Worm (Caenorhabditis elegans): ENCODE measurements around the gene H40L08.3.
A peak's percentile ranks its signal among the peaks of the same experiment; 100 is the strongest.

The H40L08.3 gene

ce11 chrX:15107747-15108252, 31.9 kb upstream of the H40L08.3 start, which contains the start of gene mlt-9:
Gene mlt-9 (minus strand): TSS chrX:15107797.
- TF ChIP-seq elt-1 (tag; optimal IDR thresholded peaks at IDR 0.05; ENCODE audit: borderline replicate concordance, insufficient read depth) (peak; percentile 12), lsy-2 (tag; optimal IDR thresholded peaks at IDR 0.05) (no peak), ces-1 (GFP tag; optimal IDR thresholded peaks at IDR 0.05) (no peak), ham-2 (GFP tag; optimal IDR thresholded peaks at IDR 0.05) (peak; percentile 63)

ce11 chrX:15104963-15105493, 29.1 kb upstream of the H40L08.3 start:
- no peak for TF ChIP-seq bed-3 (GFP tag; optimal IDR thresholded peaks at IDR 0.05)
- peak; percentile 28 for TF ChIP-seq blmp-1 (tag; optimal IDR thresholded peaks at IDR 0.05)

ce11 chrX:15103481-15103880, 27.6 kb upstream of the H40L08.3 start:
- TF ChIP-seq ceh-39 (tag; optimal IDR thresholded peaks at IDR 0.05) (no peak), ces-1 (GFP tag; optimal IDR thresholded peaks at IDR 0.05) (no peak), ham-2 (GFP tag; optimal IDR thresholded peaks at IDR 0.05) (no peak), bed-3 (GFP tag; optimal IDR thresholded peaks at IDR 0.05) (no peak), blmp-1 (tag; optimal IDR thresholded peaks at IDR 0.05) (no peak), pha-4 (tag; optimal IDR thresholded peaks at IDR 0.05) (no peak), elt-3 (tag; optimal IDR thresholded peaks at IDR 0.05) (no peak), ztf-11 (tag; optimal IDR thresholded peaks at IDR 0.05) (no peak), ceh-83 (GFP tag; optimal IDR thresholded peaks at IDR 0.05) (no peak), lin-13 (tag; optimal IDR thresholded peaks at IDR 0.05) (no peak), cnd-1 (tag; optimal IDR thresholded peaks at IDR 0.05) (no peak), hlh-1 (tag; optimal IDR thresholded peaks at IDR 0.05) (no peak), mep-1 (tag; optimal IDR thresholded peaks at IDR 0.05) (no peak)

ce11 chrX:15100369-15100963, 24.6 kb upstream of the H40L08.3 start, which contains the start of gene dhhc-1:
Gene dhhc-1 (minus strand): TSS chrX:15100419.
- TF ChIP-seq ceh-43 (GFP tag; optimal IDR thresholded peaks at IDR 0.05), result no peak
- no peak for TF ChIP-seq elt-1 (tag; optimal IDR thresholded peaks at IDR 0.05; ENCODE audit: borderline replicate concordance, insufficient read depth)
- peak; percentile 69 for TF ChIP-seq hlh-1 (tag; optimal IDR thresholded peaks at IDR 0.05)
- peak; percentile 15 for TF ChIP-seq nhr-2 (tag; optimal IDR thresholded peaks at IDR 0.05)
- no peak for TF ChIP-seq zip-8 (tag; optimal IDR thresholded peaks at IDR 0.05)
- peak; percentile 65 for TF ChIP-seq mls-2 (tag; optimal IDR thresholded peaks at IDR 0.05)
- peak; percentile 69 for TF ChIP-seq lin-32 (GFP tag; optimal IDR thresholded peaks at IDR 0.05)
- no peak for TF ChIP-seq nhr-237 (tag; optimal IDR thresholded peaks at IDR 0.05)
- TF ChIP-seq bed-3 (GFP tag; optimal IDR thresholded peaks at IDR 0.05), result no peak
- TF ChIP-seq unc-39 (tag; optimal IDR thresholded peaks at IDR 0.05), result no peak
- no peak for TF ChIP-seq ceh-39 (tag; optimal IDR thresholded peaks at IDR 0.05)
- TF ChIP-seq ces-1 (GFP tag; optimal IDR thresholded peaks at IDR 0.05), result peak; percentile 41
- no peak for TF ChIP-seq sptf-1 (tag; optimal IDR thresholded peaks at IDR 0.05)
- no peak for TF ChIP-seq lsy-2 (tag; optimal IDR thresholded peaks at IDR 0.05)
- TF ChIP-seq blmp-1 (tag; optimal IDR thresholded peaks at IDR 0.05), result no peak
- TF ChIP-seq nhr-76 (tag; optimal IDR thresholded peaks at IDR 0.05), result no peak
- TF ChIP-seq M03D4.4 (tag; optimal IDR thresholded peaks at IDR 0.05), result no peak
- peak; percentile 84 for TF ChIP-seq cnd-1 (tag; optimal IDR thresholded peaks at IDR 0.05)
- TF ChIP-seq lin-13 (tag; optimal IDR thresholded peaks at IDR 0.05), result no peak
- TF ChIP-seq mab-5 (tag; optimal IDR thresholded peaks at IDR 0.05), result no peak
- peak; percentile 69 for TF ChIP-seq unc-120 (tag; optimal IDR thresholded peaks at IDR 0.05; ENCODE audit: poor library complexity, severe bottlenecking)
- TF ChIP-seq nhr-28 (tag; optimal IDR thresholded peaks at IDR 0.05), result no peak
- no peak for TF ChIP-seq ham-2 (GFP tag; optimal IDR thresholded peaks at IDR 0.05)
- peak; percentile 28 for TF ChIP-seq unc-62 (GFP tag; optimal IDR thresholded peaks at IDR 0.05)
- no peak for TF ChIP-seq elt-3 (tag; optimal IDR thresholded peaks at IDR 0.05)
- TF ChIP-seq mep-1 (tag; optimal IDR thresholded peaks at IDR 0.05), result peak; percentile 56
- no peak for TF ChIP-seq drap-1 (GFP tag; optimal IDR thresholded peaks at IDR 0.05)

ce11 chrX:15097763-15098162, 21.9 kb upstream of the H40L08.3 start, which contains the start of gene F09B12.3:
Gene F09B12.3 (minus strand): TSS chrX:15097954.
- TF ChIP-seq lin-13 (tag; optimal IDR thresholded peaks at IDR 0.05) (no peak), mab-5 (tag; optimal IDR thresholded peaks at IDR 0.05) (no peak), ceh-83 (GFP tag; optimal IDR thresholded peaks at IDR 0.05) (no peak), pha-4 (tag; optimal IDR thresholded peaks at IDR 0.05) (no peak), snpc-4 (tag; optimal IDR thresholded peaks at IDR 0.05) (no peak), sem-2 (GFP tag; optimal IDR thresholded peaks at IDR 0.05) (no peak), zip-8 (tag; optimal IDR thresholded peaks at IDR 0.05) (no peak), blmp-1 (tag; optimal IDR thresholded peaks at IDR 0.05) (no peak)

Data from whole organism, mixed stage, embryonic.